Fruit fly (Drosophila melanogaster) whole organism, prepupa: Measurements from ENCODE around the gene melt.

Source experiments
- CG11294 ChIP-seq: fragments of 200-800 bp; sonication (Bioruptor generic); IDR thresholded peaks from 2 replicates; pipeline ENCODE4 v1.3.6; 2022; ENCODE audit warnings: missing biosample characterization, missing genetic modification characterization
- CG16779 ChIP-seq: fragments of 200-800 bp; sonication (Bioruptor generic); optimal IDR thresholded peaks from 3 replicates; lab custom pipeline; 2017; ENCODE audit warnings: missing biosample characterization, mild to moderate bottlenecking, missing genetic modification characterization
- CG3032 ChIP-seq: fragments of 200-800 bp; optimal IDR thresholded peaks from 2 replicates; lab custom pipeline; 2019; ENCODE audit warnings: missing biosample characterization, mild to moderate bottlenecking, missing genetic modification characterization, moderate library complexity
- CG6808 ChIP-seq: fragments of 200-800 bp; sonication (Bioruptor generic); optimal IDR thresholded peaks from 3 replicates; lab custom pipeline; 2017; ENCODE audit warnings: missing biosample characterization, missing genetic modification characterization, mild to moderate bottlenecking, moderate library complexity, missing genetic modification reagents
- CG8319 ChIP-seq: fragments of 200-800 bp; sonication (Bioruptor generic); optimal IDR thresholded peaks from 3 replicates; lab custom pipeline; 2016; ENCODE audit warnings: missing biosample characterization, missing genetic modification characterization
- Met ChIP-seq: fragments of 200-800 bp; sonication (Bioruptor generic); optimal IDR thresholded peaks from 3 replicates; lab custom pipeline; 2016; ENCODE audit warnings: missing biosample characterization, missing genetic modification characterization
- OdsH ChIP-seq: fragments of 200-800 bp; sonication (Bioruptor generic); optimal IDR thresholded peaks from 3 replicates; lab custom pipeline; 2016; ENCODE audit warnings: missing biosample characterization, missing genetic modification characterization
- esn ChIP-seq: fragments of 200-800 bp; sonication (Bioruptor generic); optimal IDR thresholded peaks from 2 replicates; lab custom pipeline; 2016; ENCODE audit warnings: missing biosample characterization, mild to moderate bottlenecking, missing genetic modification characterization, moderate library complexity
- pdm3 ChIP-seq: fragments of 200-800 bp; sonication (Bioruptor generic); optimal IDR thresholded peaks from 3 replicates; lab custom pipeline; 2016; ENCODE audit warnings: missing biosample characterization, missing genetic modification characterization
- svp ChIP-seq: fragments of 200-800 bp; sonication (Bioruptor generic); peaks from one replicate; lab custom pipeline; 2016; ENCODE audit warnings: missing biosample characterization, missing genetic modification characterization

DNA sequence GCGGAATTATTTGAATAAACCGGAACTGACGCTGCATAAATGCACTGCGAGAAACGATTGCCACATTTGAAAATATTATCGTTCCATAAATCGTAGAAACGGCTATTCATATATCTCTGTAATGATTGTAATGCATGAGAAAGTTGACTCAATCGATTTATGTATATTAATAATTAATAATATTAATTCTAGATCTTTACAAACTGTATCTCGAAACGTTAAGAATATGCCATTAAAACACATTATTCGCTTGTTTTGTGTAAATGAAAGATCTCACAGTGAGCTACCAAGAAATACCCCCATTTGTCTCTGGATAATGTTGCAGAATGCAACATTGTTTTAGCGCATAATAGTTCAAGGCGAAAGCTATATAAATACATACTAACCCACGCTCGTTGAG lies 15.5 kb downstream of the melt start:
- peak; percentile 48 for TF ChIP-seq CG8319
- TF ChIP-seq esn = peak; percentile 59
- TF ChIP-seq svp (GFP tag; lab: Kevin White, UChicago) = no peak
- TF ChIP-seq OdsH (GFP tag; lab: Kevin White, UChicago) = peak; percentile 82
- TF ChIP-seq pdm3 (GFP tag; lab: Kevin White, UChicago) = peak; percentile 43
- peak; percentile 59 for TF ChIP-seq CG16779 (tag; lab: Kevin White, UChicago)
- peak; percentile 84 for TF ChIP-seq CG3032
- TF ChIP-seq CG11294 (GFP tag; lab: Robert Waterston, UW) = no peak; the same call in 1 of the 2 replicates
- TF ChIP-seq CG6808 (GFP tag; lab: Kevin White, UChicago) = peak; percentile 77
- peak; percentile 51 for TF ChIP-seq Met
